Worm (Caenorhabditis elegans) whole organism, L1 larva: ENCODE data around the gene mop-25.2.

Experiments used
- egl-27 ChIP-seq, 2 experiments: fragments of 150-350 bp in 1 of 2; sonication (generic microtip); optimal IDR thresholded peaks; 3 replicates each; lab custom pipeline; 2017 to 2018; ENCODE audit warnings: missing biosample characterization in 2 of 2, missing genetic modification characterization in 2 of 2, missing genetic modification reagents in 2 of 2
- lin-13 ChIP-seq: fragments of 150-350 bp; optimal IDR thresholded peaks from 2 replicates; lab custom pipeline; 2014; ENCODE audit warnings: missing biosample characterization, missing genetic modification reagents, missing genetic modification characterization
- mdl-1 ChIP-seq, 2 experiments: fragments of 150-350 bp; optimal IDR thresholded peaks; 2 replicates each; lab custom pipeline; 2014 to 2017; ENCODE audit warnings: missing biosample characterization in 2 of 2, missing genetic modification characterization in 2 of 2, inconsistent platforms in 1 of 2
- nhr-19 ChIP-seq: fragments of 200-800 bp; sonication (Bioruptor generic); conservative IDR thresholded peaks from 2 replicates; pipeline ENCODE4 v1.3.6; 2022; ENCODE audit warnings: missing genetic modification characterization, missing compliant biosample characterization
- pqm-1 ChIP-seq: sonication (generic microtip); optimal IDR thresholded peaks from 3 replicates; lab custom pipeline; 2017; ENCODE audit warnings: missing biosample characterization, missing genetic modification characterization
- tbx-2 ChIP-seq: sonication (generic microtip); optimal IDR thresholded peaks from 2 replicates; lab custom pipeline; 2016; ENCODE audit warnings: missing genetic modification characterization, missing compliant biosample characterization
- unc-62 ChIP-seq: fragments of 150-350 bp; optimal IDR thresholded peaks from 2 replicates; lab custom pipeline; 2014; ENCODE audit warnings: missing biosample characterization, missing genetic modification reagents, missing genetic modification characterization
- zag-1 ChIP-seq: fragments of 150-350 bp; optimal IDR thresholded peaks from 2 replicates; lab custom pipeline; 2014; ENCODE audit warnings: missing biosample characterization, missing genetic modification characterization
- ztf-11 ChIP-seq, 2 experiments: sonication (generic microtip); optimal IDR thresholded peaks; 2 replicates each; lab custom pipeline; 2016 to 2017; ENCODE audit warnings: missing genetic modification characterization in 2 of 2, missing biosample characterization in 1 of 2, missing compliant biosample characterization in 1 of 2

ce11 chrII:9727192-9727699 is 23.7 kb upstream of the mop-25.2 start:
- TF ChIP-seq egl-27 (tag; optimal IDR thresholded peaks at IDR 0.05; lab: Kevin White, UChicago) (no peak), tbx-2 (no peak), nhr-19 (GFP tag; lab: Robert Waterston, UW) (no peak), mdl-1 (tag; optimal IDR thresholded peaks at IDR 0.05; lab: Kevin White, UChicago) (no peak), ztf-11 (tag; optimal IDR thresholded peaks at IDR 0.05; lab: Kevin White, UChicago) (no peak), zag-1 (no peak), lin-13 (GFP tag; lab: Kevin White, UChicago) (no peak), pqm-1 (tag; lab: Kevin White, UChicago) (no peak), unc-62 (GFP tag; lab: Kevin White, UChicago) (no peak)
